Worm (Caenorhabditis elegans) whole organism, L4/young adult: ENCODE results near the gene hlh-28.

ENCODE experiments used
- W03F9.2 ChIP-seq: fragments of 150-350 bp; optimal IDR thresholded peaks from 2 replicates; lab custom pipeline; 2014; ENCODE audit warnings: missing biosample characterization, missing genetic modification characterization
- him-1 ChIP-seq: sonication (generic microtip); optimal IDR thresholded peaks from 2 replicates; lab custom pipeline; 2016; ENCODE audit warnings: missing genotype, missing genetic modification reagents, missing genetic modification characterization, missing compliant biosample characterization

DNA sequence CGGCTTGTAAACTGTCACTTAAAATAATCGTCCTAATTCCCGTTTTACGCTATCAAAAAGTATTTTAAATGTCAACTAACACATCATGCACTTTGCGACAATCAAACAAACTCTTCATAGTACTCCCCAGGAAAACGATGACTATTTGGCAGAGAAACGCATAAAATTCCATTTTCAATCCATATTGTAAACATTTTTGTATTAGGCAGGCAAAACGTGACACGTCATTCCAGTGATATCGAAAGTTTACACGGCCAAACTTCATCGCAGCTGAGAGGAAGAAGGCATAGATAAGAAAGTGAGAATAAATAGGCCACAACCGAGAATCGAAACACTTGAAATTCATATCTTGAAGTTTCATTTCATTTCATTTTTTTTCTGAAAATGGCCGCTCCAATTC, 49.3 kb downstream of the hlh-28 start, which contains the start of gene lec-9:
- no peak for TF ChIP-seq him-1 (tag; lab: Kevin White, UChicago)
- TF ChIP-seq W03F9.2 = no peak
